Worm (Caenorhabditis elegans) whole organism, L1 larva: ENCODE results near the gene plpp-1.1.
A peak's percentile ranks its signal among the peaks of the same experiment; 100 is the strongest.

Experiments
- C34B4.2 ChIP-seq: sonication (generic microtip); optimal IDR thresholded peaks from 2 replicates; lab custom pipeline; 2017; ENCODE audit warnings: mild to moderate bottlenecking, missing genetic modification characterization, missing compliant biosample characterization
- Y116A8C.19 ChIP-seq: sonication (generic microtip); optimal IDR thresholded peaks from 2 replicates; lab custom pipeline; 2016; ENCODE audit warnings: missing compliant biosample characterization, missing genetic modification characterization, borderline replicate concordance
- alr-1 ChIP-seq: fragments of 200-800 bp; sonication (Bioruptor generic); optimal IDR thresholded peaks from 2 replicates; lab custom pipeline; 2018; ENCODE audit warnings: borderline replicate concordance, mild to moderate bottlenecking, missing genetic modification characterization, missing compliant biosample characterization
- aly-2 ChIP-seq: fragments of 150-350 bp; optimal IDR thresholded peaks from 2 replicates; lab custom pipeline; 2014; ENCODE audit warnings: missing biosample characterization, missing genetic modification characterization
- ama-1 ChIP-seq: fragments of 150-350 bp; optimal IDR thresholded peaks from 2 replicates; lab custom pipeline; 2014
- blmp-1 ChIP-seq: fragments of 150-350 bp; optimal IDR thresholded peaks from 2 replicates; lab custom pipeline; 2014; ENCODE audit warnings: missing biosample characterization, missing genetic modification characterization
- ceh-63 ChIP-seq: fragments of 200-800 bp; sonication (Bioruptor generic); optimal IDR thresholded peaks from 2 replicates; lab custom pipeline; 2018; ENCODE audit warnings: mild to moderate bottlenecking, missing genetic modification characterization, missing compliant biosample characterization
- ceh-8 ChIP-seq: fragments of 200-800 bp; sonication (Bioruptor generic); optimal IDR thresholded peaks from 2 replicates; lab custom pipeline; 2018; ENCODE audit warnings: mild to moderate bottlenecking, missing genetic modification characterization, moderate library complexity, missing compliant biosample characterization
- ceh-82 ChIP-seq, 3 experiments: fragments of 150-350 bp in 1 of 3; sonication (generic microtip) in 2 of 3; optimal IDR thresholded peaks; 2 replicates each; lab custom pipeline; 2014 to 2017; ENCODE audit warnings: missing biosample characterization in 3 of 3, missing genetic modification characterization in 3 of 3
- ceh-88 ChIP-seq: fragments of 200-800 bp; sonication (Bioruptor generic); IDR thresholded peaks from 2 replicates; pipeline ENCODE4 v1.3.6; 2022; ENCODE audit warnings: missing genetic modification characterization, missing compliant biosample characterization
- ces-1 ChIP-seq: fragments of 150-350 bp; optimal IDR thresholded peaks from 2 replicates; lab custom pipeline; 2014; ENCODE audit warnings: missing biosample characterization, missing genetic modification reagents, missing genetic modification characterization
- dsc-1 ChIP-seq: sonication (generic microtip); optimal IDR thresholded peaks from 2 replicates; lab custom pipeline; 2016; ENCODE audit warnings: mild to moderate bottlenecking, missing genetic modification characterization, missing compliant biosample characterization
- efl-1 ChIP-seq, 4 experiments: fragments of 150-350 bp; optimal IDR thresholded peaks in 3 of 4; peaks in 1 of 4; 1 replicate in 1 of 4; 2 replicates in 3 of 4; lab custom pipeline; 2014; ENCODE audit warnings: missing biosample characterization in 2 of 4, missing genetic modification characterization in 2 of 4, missing genetic modification reagents in 2 of 4
- efl-3 ChIP-seq: fragments of 200-800 bp; sonication (Bioruptor generic); optimal IDR thresholded peaks from 2 replicates; lab custom pipeline; 2018; ENCODE audit warnings: mild to moderate bottlenecking, missing genetic modification characterization, missing compliant biosample characterization
- egl-13 ChIP-seq: sonication (generic microtip); optimal IDR thresholded peaks from 2 replicates; lab custom pipeline; 2016; ENCODE audit warnings: missing genotype, missing genetic modification reagents, missing genetic modification characterization, missing compliant biosample characterization
- elt-2 ChIP-seq: sonication (generic microtip); optimal IDR thresholded peaks from 2 replicates; lab custom pipeline; 2016; ENCODE audit warnings: missing genetic modification characterization, mild to moderate bottlenecking, inconsistent platforms, missing compliant biosample characterization, missing genetic modification reagents
- elt-3 ChIP-seq, 6 experiments: fragments of 150-350 bp in 1 of 6; sonication (generic microtip); optimal IDR thresholded peaks; 2 replicates each; lab custom pipeline; 2017 to 2018; ENCODE audit warnings: missing biosample characterization in 6 of 6, missing genetic modification characterization in 6 of 6, inconsistent platforms in 1 of 6
- ets-5 ChIP-seq: fragments of 200-800 bp; sonication (Bioruptor generic); IDR thresholded peaks from 2 replicates; pipeline ENCODE4 v1.3.6; 2022; ENCODE audit warnings: missing genetic modification characterization, missing compliant biosample characterization
- fkh-4 ChIP-seq: sonication (generic microtip); optimal IDR thresholded peaks from 2 replicates; lab custom pipeline; 2016; ENCODE audit warnings: missing compliant biosample characterization, missing genetic modification characterization, borderline replicate concordance
- fkh-8 ChIP-seq: sonication (generic microtip); optimal IDR thresholded peaks from 2 replicates; lab custom pipeline; 2016; ENCODE audit warnings: mild to moderate bottlenecking, missing genetic modification characterization, missing compliant biosample characterization
- hlh-17 ChIP-seq: fragments of 200-800 bp; sonication (Bioruptor generic); optimal IDR thresholded peaks from 2 replicates; lab custom pipeline; 2018; ENCODE audit warnings: missing genetic modification characterization, mild to moderate bottlenecking, missing compliant biosample characterization, moderate library complexity, borderline replicate concordance
- hpl-2 ChIP-seq: fragments of 150-350 bp; optimal IDR thresholded peaks from 2 replicates; lab custom pipeline; 2014; ENCODE audit warnings: missing biosample characterization, missing genetic modification reagents, missing genetic modification characterization
- lin-14 ChIP-seq: fragments of 200-800 bp; sonication (Bioruptor generic); optimal IDR thresholded peaks from 2 replicates; lab custom pipeline; 2018; ENCODE audit warnings: mild to moderate bottlenecking, missing genetic modification characterization, moderate library complexity, missing compliant biosample characterization
- lin-15B ChIP-seq: fragments of 150-350 bp; sonication (generic microtip); optimal IDR thresholded peaks from 3 replicates; lab custom pipeline; 2014; ENCODE audit warnings: missing biosample characterization, missing genetic modification characterization
- lin-39 ChIP-seq: fragments of 150-350 bp; optimal IDR thresholded peaks from 2 replicates; lab custom pipeline; 2014; ENCODE audit warnings: missing biosample characterization, missing genetic modification reagents, missing genetic modification characterization
- lsy-2 ChIP-seq, 2 experiments: fragments of 150-350 bp; optimal IDR thresholded peaks; 2 replicates each; lab custom pipeline; 2014; ENCODE audit warnings: missing biosample characterization in 2 of 2, missing genetic modification characterization in 2 of 2
- mdl-1 ChIP-seq, 2 experiments: fragments of 150-350 bp; optimal IDR thresholded peaks; 2 replicates each; lab custom pipeline; 2014 to 2017; ENCODE audit warnings: missing biosample characterization in 2 of 2, missing genetic modification characterization in 2 of 2, inconsistent platforms in 1 of 2
- nhr-11 ChIP-seq: fragments of 150-350 bp; optimal IDR thresholded peaks from 2 replicates; lab custom pipeline; 2014; ENCODE audit warnings: missing biosample characterization, missing genetic modification characterization
- nhr-12 ChIP-seq: sonication (generic microtip); optimal IDR thresholded peaks from 2 replicates; lab custom pipeline; 2017; ENCODE audit warnings: missing biosample characterization, missing genetic modification characterization
- nhr-19 ChIP-seq: fragments of 200-800 bp; sonication (Bioruptor generic); conservative IDR thresholded peaks from 2 replicates; pipeline ENCODE4 v1.3.6; 2022; ENCODE audit warnings: missing genetic modification characterization, missing compliant biosample characterization
- nhr-20 ChIP-seq: sonication (generic microtip); optimal IDR thresholded peaks from 2 replicates; lab custom pipeline; 2016; ENCODE audit warnings: mild to moderate bottlenecking, missing genetic modification characterization, missing compliant biosample characterization
- nhr-47 ChIP-seq: sonication (generic microtip); optimal IDR thresholded peaks from 2 replicates; lab custom pipeline; 2016; ENCODE audit warnings: mild to moderate bottlenecking, missing genetic modification characterization, moderate library complexity, missing compliant biosample characterization
- nhr-76 ChIP-seq: sonication (generic microtip); optimal IDR thresholded peaks from 2 replicates; lab custom pipeline; 2017; ENCODE audit warnings: missing biosample characterization, missing genetic modification characterization
- nhr-77 ChIP-seq: fragments of 150-350 bp; optimal IDR thresholded peaks from 2 replicates; lab custom pipeline; 2014; ENCODE audit warnings: missing biosample characterization, missing genetic modification characterization
- nhr-85 ChIP-seq: sonication (generic microtip); peaks from one replicate; lab custom pipeline; 2016; ENCODE audit warnings: missing genetic modification characterization, inconsistent platforms, missing compliant biosample characterization
- nhr-90 ChIP-seq: sonication (generic microtip); optimal IDR thresholded peaks from 2 replicates; lab custom pipeline; 2016; ENCODE audit warnings: mild to moderate bottlenecking, missing genetic modification characterization, missing compliant biosample characterization; ENCODE audit not compliant: poor library complexity
- pag-3 ChIP-seq: sonication (generic microtip); optimal IDR thresholded peaks from 2 replicates; lab custom pipeline; 2017; ENCODE audit warnings: missing genetic modification characterization, mild to moderate bottlenecking, missing compliant biosample characterization, antibody characterized with exemption, borderline replicate concordance; ENCODE audit not compliant: insufficient read depth
- pax-3 ChIP-seq: fragments of 200-800 bp; sonication (Bioruptor generic); optimal IDR thresholded peaks from 2 replicates; lab custom pipeline; 2018; ENCODE audit warnings: mild to moderate bottlenecking, missing genetic modification characterization, moderate library complexity, missing compliant biosample characterization
- pqm-1 ChIP-seq: sonication (generic microtip); optimal IDR thresholded peaks from 3 replicates; lab custom pipeline; 2017; ENCODE audit warnings: missing biosample characterization, missing genetic modification characterization
- rnt-1 ChIP-seq: sonication (generic microtip); optimal IDR thresholded peaks from 2 replicates; lab custom pipeline; 2016; ENCODE audit warnings: mild to moderate bottlenecking, missing genetic modification characterization, moderate library complexity, missing compliant biosample characterization
- sptf-1 ChIP-seq: fragments of 150-350 bp; optimal IDR thresholded peaks from 2 replicates; lab custom pipeline; 2014; ENCODE audit warnings: missing biosample characterization, missing genetic modification characterization
- sup-37 ChIP-seq: fragments of 200-800 bp; sonication (Bioruptor generic); optimal IDR thresholded peaks from 2 replicates; lab custom pipeline; 2018; ENCODE audit warnings: mild to moderate bottlenecking, missing genetic modification characterization, missing compliant biosample characterization
- swsn-7 ChIP-seq: sonication (generic microtip); optimal IDR thresholded peaks from 2 replicates; lab custom pipeline; 2016; ENCODE audit warnings: missing genetic modification characterization, missing compliant biosample characterization
- tbx-2 ChIP-seq: sonication (generic microtip); optimal IDR thresholded peaks from 2 replicates; lab custom pipeline; 2016; ENCODE audit warnings: missing genetic modification characterization, missing compliant biosample characterization
- unc-30 ChIP-seq: sonication (generic microtip); optimal IDR thresholded peaks from 2 replicates; lab custom pipeline; 2017; ENCODE audit warnings: missing biosample characterization, missing genetic modification characterization
- vab-15 ChIP-seq: sonication (generic microtip); optimal IDR thresholded peaks from 2 replicates; lab custom pipeline; 2017; ENCODE audit warnings: missing genotype, mild to moderate bottlenecking, missing genetic modification characterization, missing compliant biosample characterization
- xbp-1 ChIP-seq: sonication (generic microtip); optimal IDR thresholded peaks from 2 replicates; lab custom pipeline; 2016; ENCODE audit warnings: missing genetic modification characterization, missing compliant biosample characterization
- zag-1 ChIP-seq: fragments of 150-350 bp; optimal IDR thresholded peaks from 2 replicates; lab custom pipeline; 2014; ENCODE audit warnings: missing biosample characterization, missing genetic modification characterization
- zip-4 ChIP-seq: fragments of 200-800 bp; sonication (Bioruptor generic); optimal IDR thresholded peaks from 2 replicates; lab custom pipeline; 2018; ENCODE audit warnings: mild to moderate bottlenecking, missing genetic modification characterization, moderate library complexity, missing compliant biosample characterization
- ztf-11 ChIP-seq, 2 experiments: sonication (generic microtip); optimal IDR thresholded peaks; 2 replicates each; lab custom pipeline; 2016 to 2017; ENCODE audit warnings: missing genetic modification characterization in 2 of 2, missing biosample characterization in 1 of 2, missing compliant biosample characterization in 1 of 2
- ztf-4 ChIP-seq: fragments of 150-350 bp; optimal IDR thresholded peaks from 2 replicates; lab custom pipeline; 2014; ENCODE audit warnings: missing biosample characterization, missing genetic modification characterization

plpp-1.1 gene

DNA sequence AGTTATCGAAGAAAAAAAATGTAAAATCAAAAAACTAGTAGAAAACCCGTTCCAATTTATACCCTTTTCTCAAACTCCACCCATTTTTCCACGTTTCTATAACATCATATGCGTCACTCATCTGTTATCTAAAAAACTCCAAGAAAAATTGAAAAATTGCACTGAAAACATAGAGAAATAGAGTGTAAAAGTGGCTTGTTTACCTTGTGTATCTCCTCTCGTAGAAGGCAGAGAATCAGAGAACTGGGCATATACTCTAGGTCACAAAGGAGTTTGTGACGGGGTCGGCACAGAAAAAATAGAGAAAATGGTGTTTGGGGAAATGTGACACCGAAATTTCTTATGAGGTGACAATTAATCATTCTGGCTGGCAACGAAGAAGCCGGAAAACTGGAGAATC lies 16.5 kb downstream of the plpp-1.1 start (continued):
- TF ChIP-seq hlh-17 (GFP tag; lab: Kevin White, UChicago) = no peak
- peak; percentile 32 for TF ChIP-seq nhr-90
- TF ChIP-seq ama-1 (lab: Kevin White, UChicago) = no peak
- no peak for TF ChIP-seq pax-3 (tag; lab: Kevin White, UChicago)
- TF ChIP-seq ets-5 = no peak
- no peak for TF ChIP-seq nhr-12 (tag; lab: Kevin White, UChicago)
- no peak for TF ChIP-seq lin-39
- no peak for TF ChIP-seq ztf-4 (tag; lab: Kevin White, UChicago)
- TF ChIP-seq nhr-20 = peak; percentile 56
- TF ChIP-seq C34B4.2 (tag; lab: Kevin White, UChicago) = no peak
- no peak for TF ChIP-seq ceh-8
- TF ChIP-seq nhr-85 (tag; lab: Kevin White, UChicago) = no peak
- no peak for TF ChIP-seq rnt-1 (tag; lab: Kevin White, UChicago)
- TF ChIP-seq zag-1 (tag; lab: Kevin White, UChicago) = no peak
- TF ChIP-seq efl-3 = no peak
- TF ChIP-seq ces-1 (GFP tag; lab: Kevin White, UChicago) = no peak
- 0 out of 2 replicates have a peak, but pooled peaks have one; percentile 16 for TF ChIP-seq nhr-19
- TF ChIP-seq alr-1 (tag; lab: Kevin White, UChicago) = no peak
- no peak for TF ChIP-seq vab-15 (tag; lab: Kevin White, UChicago)
- TF ChIP-seq lin-15B = no peak
- no peak for TF ChIP-seq dsc-1 (tag; lab: Kevin White, UChicago)
- TF ChIP-seq ceh-88 = no peak
- no peak for TF ChIP-seq sptf-1 (tag; lab: Kevin White, UChicago)
- no peak for TF ChIP-seq tbx-2 (tag; lab: Kevin White, UChicago)
- peak; percentile 21 for TF ChIP-seq nhr-77 (tag; lab: Kevin White, UChicago)
- TF ChIP-seq xbp-1 = no peak
- TF ChIP-seq nhr-76 = no peak
- TF ChIP-seq elt-2 (tag; lab: Kevin White, UChicago) = peak; percentile 85
- peak; percentile 67 for TF ChIP-seq lin-14
- no peak for TF ChIP-seq aly-2 (tag; lab: Kevin White, UChicago)
- no peak for TF ChIP-seq mdl-1 (tag; optimal IDR thresholded peaks at IDR 0.05; lab: Kevin White, UChicago)
- no peak for TF ChIP-seq Y116A8C.19 (tag; lab: Kevin White, UChicago)
- TF ChIP-seq pag-3 (tag; lab: Kevin White, UChicago) = no peak
- TF ChIP-seq ztf-11 (tag; optimal IDR thresholded peaks at IDR 0.05; lab: Kevin White, UChicago) = no peak
- TF ChIP-seq swsn-7 (tag; lab: Kevin White, UChicago) = no peak
- no peak for TF ChIP-seq fkh-4 (tag; lab: Kevin White, UChicago)
- peak in 1 of 3 experiments; percentile 23 for TF ChIP-seq ceh-82 (tag; optimal IDR thresholded peaks at IDR 0.05; lab: Kevin White, UChicago)
- no peak for TF ChIP-seq egl-13 (tag; lab: Kevin White, UChicago)
- TF ChIP-seq blmp-1 (tag; lab: Kevin White, UChicago) = no peak
- TF ChIP-seq nhr-47 (tag; lab: Kevin White, UChicago) = no peak
- no peak for TF ChIP-seq fkh-8
- TF ChIP-seq pqm-1 = no peak
- TF ChIP-seq nhr-11 (tag; lab: Kevin White, UChicago) = no peak
- TF ChIP-seq zip-4 (GFP tag; lab: Kevin White, UChicago) = no peak

DNA sequence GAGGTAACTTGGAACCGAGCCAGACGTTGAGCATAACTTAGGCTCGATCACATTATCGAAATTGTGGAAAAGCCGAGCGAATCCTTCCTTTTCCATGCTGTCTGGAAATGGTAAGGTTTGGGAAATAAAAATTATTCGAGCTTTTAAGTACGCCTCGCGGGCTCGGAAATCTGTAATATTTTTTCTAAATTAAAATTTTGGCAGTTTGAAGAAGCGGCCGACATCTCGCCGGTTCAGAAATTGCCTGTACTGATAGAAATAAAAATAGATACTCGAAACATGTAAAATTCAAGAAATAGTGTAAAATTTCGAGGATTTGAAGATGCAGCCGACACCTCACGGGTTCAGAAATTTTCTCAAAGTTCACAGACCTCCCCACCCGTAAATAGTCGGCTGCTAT lies 17.1 kb downstream of the plpp-1.1 start, which contains the start of gene bcmo-2:
bcmo-2 (minus strand) TSS at position 101 of the 400 bp plus-strand sequence.
- TF ChIP-seq hpl-2 (GFP tag; lab: Kevin White, UChicago) = no peak
- TF ChIP-seq unc-30 (tag; lab: Kevin White, UChicago) = no peak
- TF ChIP-seq elt-3 (tag; optimal IDR thresholded peaks at IDR 0.05; lab: Kevin White, UChicago) = no peak
- no peak for TF ChIP-seq lsy-2 (tag; optimal IDR thresholded peaks at IDR 0.05; lab: Kevin White, UChicago)
- no peak for TF ChIP-seq elt-2 (tag; lab: Kevin White, UChicago)
- TF ChIP-seq ztf-11 (tag; optimal IDR thresholded peaks at IDR 0.05; lab: Kevin White, UChicago) = no peak
- no peak for TF ChIP-seq efl-1 (optimal IDR thresholded peaks at IDR 0.05; lab: Kevin White, UChicago)
- peak in 1 of 2 experiments; percentile 69 for TF ChIP-seq efl-1 (GFP tag; optimal IDR thresholded peaks at IDR 0.05 in 1 of 2; lab: Kevin White, UChicago)
- TF ChIP-seq ceh-63 (GFP tag; lab: Kevin White, UChicago) = no peak
- no peak for TF ChIP-seq sup-37
